Worm (Caenorhabditis elegans) whole organism, young adult: Measurements from ENCODE around the gene arle-14.

ENCODE experiments used
- C17E4.6 ChIP-seq: fragments of 200-800 bp; sonication (Bioruptor generic); IDR thresholded peaks from 2 replicates; pipeline ENCODE4 v1.3.6; 2022; ENCODE audit warnings: missing genetic modification reagents, missing genetic modification characterization, missing compliant biosample characterization
- F22D6.2 ChIP-seq: sonication (generic microtip); optimal IDR thresholded peaks from 2 replicates; lab custom pipeline; 2016; ENCODE audit warnings: mild to moderate bottlenecking, missing genetic modification characterization, missing compliant biosample characterization
- F33H1.4 ChIP-seq: fragments of 200-800 bp; sonication (Bioruptor generic); IDR thresholded peaks from 2 replicates; pipeline ENCODE4 v1.3.6; 2022; ENCODE audit warnings: missing genetic modification reagents, missing genetic modification characterization, missing compliant biosample characterization
- F52B5.7 ChIP-seq: sonication (generic microtip); optimal IDR thresholded peaks from 2 replicates; lab custom pipeline; 2016; ENCODE audit warnings: mild to moderate bottlenecking, missing genetic modification characterization, missing compliant biosample characterization
- T07F8.4 ChIP-seq: sonication (generic microtip); optimal IDR thresholded peaks from 2 replicates; lab custom pipeline; 2016; ENCODE audit warnings: mild to moderate bottlenecking, missing genetic modification characterization, moderate library complexity, missing compliant biosample characterization
- Y53F4B.3 ChIP-seq: fragments of 200-800 bp; sonication (Bioruptor generic); IDR thresholded peaks from 2 replicates; pipeline ENCODE4 v1.3.6; 2022; ENCODE audit warnings: missing genetic modification reagents, missing genetic modification characterization, missing compliant biosample characterization
- ZK185.1 ChIP-seq: sonication (generic microtip); optimal IDR thresholded peaks from 2 replicates; lab custom pipeline; 2016; ENCODE audit warnings: mild to moderate bottlenecking, missing genetic modification characterization, missing compliant biosample characterization; ENCODE audit not compliant: poor library complexity, severe bottlenecking
- athp-1 ChIP-seq: sonication (generic microtip); optimal IDR thresholded peaks from 2 replicates; lab custom pipeline; 2017; ENCODE audit warnings: mild to moderate bottlenecking, missing genetic modification characterization, missing compliant biosample characterization
- attf-5 ChIP-seq: fragments of 200-800 bp; sonication (Bioruptor generic); optimal IDR thresholded peaks from 2 replicates; lab custom pipeline; 2018; ENCODE audit warnings: mild to moderate bottlenecking, missing genetic modification characterization, missing compliant biosample characterization
- bed-1 ChIP-seq: fragments of 200-800 bp; sonication (Bioruptor generic); IDR thresholded peaks from 2 replicates; pipeline ENCODE4 v1.3.6; 2022; ENCODE audit warnings: missing genetic modification reagents, missing genetic modification characterization, missing compliant biosample characterization
- ccch-3 ChIP-seq: fragments of 200-800 bp; sonication (Bioruptor generic); optimal IDR thresholded peaks from 2 replicates; lab custom pipeline; 2018; ENCODE audit warnings: mild to moderate bottlenecking, missing genetic modification characterization, missing compliant biosample characterization
- cebp-2 ChIP-seq: fragments of 200-800 bp; sonication (Bioruptor generic); IDR thresholded peaks from 2 replicates; pipeline ENCODE4 v1.3.6; 2022; ENCODE audit warnings: missing genetic modification characterization, missing compliant biosample characterization
- ceh-58 ChIP-seq: fragments of 200-800 bp; sonication (Bioruptor generic); IDR thresholded peaks from 2 replicates; pipeline ENCODE4 v1.3.6; 2022; ENCODE audit warnings: missing genetic modification characterization, missing compliant biosample characterization
- dpl-1 ChIP-seq: fragments of 150-350 bp; optimal IDR thresholded peaks from 2 replicates; lab custom pipeline; 2014; ENCODE audit warnings: missing biosample characterization, missing genetic modification reagents, missing genetic modification characterization
- efl-1 ChIP-seq: fragments of 150-350 bp; optimal IDR thresholded peaks from 2 replicates; lab custom pipeline; 2014; ENCODE audit warnings: missing biosample characterization, missing genetic modification reagents, missing genetic modification characterization
- fkh-3 ChIP-seq: sonication (generic microtip); optimal IDR thresholded peaks from 2 replicates; lab custom pipeline; 2016; ENCODE audit warnings: mild to moderate bottlenecking, missing genetic modification characterization, missing compliant biosample characterization
- gei-17 ChIP-seq: fragments of 200-800 bp; sonication (Bioruptor generic); optimal IDR thresholded peaks from 2 replicates; lab custom pipeline; 2018; ENCODE audit warnings: mild to moderate bottlenecking, missing genetic modification characterization, missing compliant biosample characterization
- hmg-1.2 ChIP-seq: fragments of 200-800 bp; sonication (Bioruptor generic); IDR thresholded peaks from 2 replicates; pipeline ENCODE4 v1.3.6; 2022; ENCODE audit warnings: missing genetic modification reagents, missing genetic modification characterization, missing compliant biosample characterization
- hsf-1 ChIP-seq: fragments of 200-800 bp; sonication (Bioruptor generic); IDR thresholded peaks from 2 replicates; pipeline ENCODE4 v1.3.6; 2022; ENCODE audit warnings: missing genetic modification reagents, missing genetic modification characterization, missing compliant biosample characterization
- lin-40 ChIP-seq: sonication (generic microtip); optimal IDR thresholded peaks from 2 replicates; lab custom pipeline; 2016; ENCODE audit warnings: missing genetic modification characterization, mild to moderate bottlenecking, missing compliant biosample characterization, missing genotype, missing genetic modification reagents
- lsl-1 ChIP-seq: fragments of 200-800 bp; sonication (Bioruptor generic); optimal IDR thresholded peaks from 2 replicates; lab custom pipeline; 2018; ENCODE audit warnings: mild to moderate bottlenecking, missing genetic modification characterization, moderate library complexity, missing compliant biosample characterization
- lsy-27 ChIP-seq: sonication (generic microtip); optimal IDR thresholded peaks from 2 replicates; lab custom pipeline; 2017; ENCODE audit warnings: missing genetic modification characterization, mild to moderate bottlenecking, missing compliant biosample characterization, antibody characterized with exemption, missing genotype, borderline replicate concordance; ENCODE audit not compliant: insufficient read depth
- madf-6 ChIP-seq: fragments of 200-800 bp; sonication (Bioruptor generic); IDR thresholded peaks from 2 replicates; pipeline ENCODE4 v1.3.6; 2022; ENCODE audit warnings: missing genetic modification reagents, missing genetic modification characterization, missing compliant biosample characterization
- madf-8 ChIP-seq: fragments of 200-800 bp; sonication (Bioruptor generic); conservative IDR thresholded peaks from 2 replicates; pipeline ENCODE4 v1.3.6; 2022; ENCODE audit warnings: missing genetic modification reagents, missing genetic modification characterization, missing compliant biosample characterization
- nfya-1 ChIP-seq: sonication (generic microtip); optimal IDR thresholded peaks from 2 replicates; lab custom pipeline; 2017; ENCODE audit warnings: antibody characterized with exemption, missing compliant biosample characterization, missing genetic modification characterization, borderline replicate concordance; ENCODE audit not compliant: insufficient read depth
- nhr-90 ChIP-seq: sonication (generic microtip); optimal IDR thresholded peaks from 2 replicates; lab custom pipeline; 2016; ENCODE audit warnings: missing genotype, mild to moderate bottlenecking, missing genetic modification characterization, missing compliant biosample characterization
- sptf-2 ChIP-seq: fragments of 200-800 bp; sonication (Bioruptor generic); optimal IDR thresholded peaks from 2 replicates; lab custom pipeline; 2018; ENCODE audit warnings: mild to moderate bottlenecking, missing genetic modification characterization, missing compliant biosample characterization
- tbx-9 ChIP-seq: sonication (generic microtip); optimal IDR thresholded peaks from 2 replicates; lab custom pipeline; 2016; ENCODE audit warnings: borderline replicate concordance, missing genetic modification characterization, inconsistent platforms, missing compliant biosample characterization
- tlf-1 ChIP-seq: fragments of 200-800 bp; sonication (Bioruptor generic); optimal IDR thresholded peaks from 2 replicates; lab custom pipeline; 2018; ENCODE audit warnings: mild to moderate bottlenecking, missing genetic modification characterization, missing compliant biosample characterization
- unc-130 ChIP-seq: sonication (generic microtip); optimal IDR thresholded peaks from 2 replicates; lab custom pipeline; 2016; ENCODE audit warnings: missing genetic modification reagents, missing genetic modification characterization, missing compliant biosample characterization
- ztf-18 ChIP-seq: sonication (generic microtip); optimal IDR thresholded peaks from 2 replicates; lab custom pipeline; 2016; ENCODE audit warnings: missing genotype, mild to moderate bottlenecking, missing genetic modification characterization, missing compliant biosample characterization
- ztf-25 ChIP-seq: fragments of 200-800 bp; sonication (Bioruptor generic); IDR thresholded peaks from 2 replicates; pipeline ENCODE4 v1.3.6; 2022; ENCODE audit warnings: missing genetic modification reagents, missing genetic modification characterization, missing compliant biosample characterization
- ztf-28 ChIP-seq: fragments of 200-800 bp; sonication (Bioruptor generic); IDR thresholded peaks from 2 replicates; pipeline ENCODE4 v1.3.6; 2022; ENCODE audit warnings: missing genetic modification reagents, missing genetic modification characterization, missing compliant biosample characterization
- ztf-3 ChIP-seq: fragments of 200-800 bp; sonication (Bioruptor generic); optimal IDR thresholded peaks from 2 replicates; lab custom pipeline; 2018; ENCODE audit warnings: mild to moderate bottlenecking, missing genetic modification characterization, missing compliant biosample characterization

arle-14 gene

ce11 chrIII:5688246-5688645 is 4.5 kb upstream of the arle-14 start (continued):
- no peak for TF ChIP-seq dpl-1
- TF ChIP-seq nhr-90 (tag; lab: Kevin White, UChicago), result no peak
- no peak for TF ChIP-seq efl-1 (GFP tag; lab: Kevin White, UChicago)
- TF ChIP-seq ZK185.1, result peak; percentile 6
- TF ChIP-seq madf-6 (GFP tag; lab: Robert Waterston, UW), result no peak
- peak; percentile 44; the same call in 1 of the 2 replicates for TF ChIP-seq hmg-1.2 (GFP tag; lab: Robert Waterston, UW)

ce11 chrIII:5691826-5692225 is 880 bp upstream of the arle-14 start:
- TF ChIP-seq tlf-1 (GFP tag; lab: Kevin White, UChicago), result no peak
- TF ChIP-seq F52B5.7 (tag; lab: Kevin White, UChicago), result no peak
- TF ChIP-seq attf-5 (GFP tag; lab: Kevin White, UChicago), result no peak
- no peak for TF ChIP-seq fkh-3 (tag; lab: Kevin White, UChicago)
- TF ChIP-seq bed-1 (GFP tag; lab: Robert Waterston, UW), result no peak
- TF ChIP-seq nfya-1 (tag; lab: Kevin White, UChicago), result no peak
- TF ChIP-seq F33H1.4 (GFP tag; lab: Robert Waterston, UW), result no peak
- TF ChIP-seq lsy-27 (tag; lab: Kevin White, UChicago), result no peak
- no peak for TF ChIP-seq lin-40 (tag; lab: Kevin White, UChicago)
- no peak for TF ChIP-seq ztf-28 (GFP tag; lab: Robert Waterston, UW)
- no peak for TF ChIP-seq ccch-3 (GFP tag; lab: Kevin White, UChicago)
- no peak for TF ChIP-seq C17E4.6 (GFP tag; lab: Robert Waterston, UW)
- no peak for TF ChIP-seq ztf-3 (GFP tag; lab: Kevin White, UChicago)

DNA sequence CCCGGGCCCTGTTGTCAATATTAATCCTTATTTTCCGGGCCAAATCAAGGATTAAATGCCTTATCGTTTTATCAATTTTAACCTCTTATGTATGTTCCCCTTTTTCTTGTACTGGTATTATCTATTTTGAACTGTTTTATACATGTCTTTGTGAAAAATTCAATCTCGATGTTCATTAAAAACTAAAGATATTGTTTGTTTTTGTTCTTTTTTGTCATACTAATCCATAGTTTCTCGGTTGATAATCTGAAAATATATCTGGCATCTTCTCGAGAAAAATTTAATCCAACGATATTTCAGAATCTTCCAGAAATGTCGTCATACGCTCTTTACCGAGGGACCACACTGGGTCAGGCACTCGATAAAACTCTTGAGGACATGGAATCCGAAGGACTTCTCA is 1.0 kb downstream of the arle-14 start, which contains the start of gene B0336.13:
TSS of gene B0336.13 (plus strand) at position 301 of the 400 bp plus-strand sequence.
- TF ChIP-seq lsl-1 (no peak), sptf-2 (GFP tag; lab: Kevin White, UChicago) (no peak), madf-6 (GFP tag; lab: Robert Waterston, UW) (peak; percentile 15; the same call in 1 of the 2 replicates), ZK185.1 (no peak), madf-8 (GFP tag; lab: Robert Waterston, UW) (no peak), cebp-2 (no peak), F52B5.7 (tag; lab: Kevin White, UChicago) (no peak), athp-1 (tag; lab: Kevin White, UChicago) (no peak), tbx-9 (tag; lab: Kevin White, UChicago) (no peak), hsf-1 (0 out of 2 replicates have a peak, but pooled peaks have one; percentile 46), F33H1.4 (GFP tag; lab: Robert Waterston, UW) (no peak), T07F8.4 (tag; lab: Kevin White, UChicago) (no peak), ztf-25 (GFP tag; lab: Robert Waterston, UW) (no peak), F22D6.2 (tag; lab: Kevin White, UChicago) (no peak), ztf-18 (tag; lab: Kevin White, UChicago) (no peak)

DNA sequence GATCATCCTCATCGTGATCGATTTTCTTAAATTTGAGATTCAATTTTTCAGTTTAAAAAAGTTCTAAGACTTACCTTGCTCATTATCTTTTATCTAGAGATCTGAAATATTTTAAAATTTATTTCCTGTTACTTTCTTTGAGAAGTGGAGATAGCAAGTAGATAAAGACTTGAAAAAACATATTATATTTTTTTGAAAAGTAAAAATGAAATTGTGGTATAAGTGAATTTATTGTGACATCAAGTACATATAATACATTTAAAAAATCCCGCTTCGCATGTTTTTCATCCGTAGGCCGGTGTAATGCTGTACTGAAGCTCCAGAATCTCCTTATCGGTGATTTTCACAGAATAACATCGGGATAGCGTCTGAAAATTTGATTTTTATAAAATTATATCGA is 4.6 kb downstream of the arle-14 start, which contains the start of gene B0336.7:
TSS of gene B0336.7 (minus strand) at position 101 of the 400 bp plus-strand sequence.
- TF ChIP-seq ceh-58 (GFP tag; lab: Robert Waterston, UW), result no peak
- no peak for TF ChIP-seq Y53F4B.3 (GFP tag; lab: Robert Waterston, UW)
- TF ChIP-seq cebp-2, result no peak
- no peak for TF ChIP-seq unc-130 (GFP tag; lab: Kevin White, UChicago)
- TF ChIP-seq gei-17 (GFP tag; lab: Kevin White, UChicago), result no peak
- TF ChIP-seq, all 124 proteins: peak for 0
